Worm (Caenorhabditis elegans) whole organism, L1 larva: ENCODE measurements around the gene C05C9.2.

Source experiments
- C04F5.9 ChIP-seq: sonication (generic microtip); optimal IDR thresholded peaks from 2 replicates; lab custom pipeline; 2016; ENCODE audit warnings: missing genetic modification characterization, missing compliant biosample characterization
- C16A3.4 ChIP-seq: fragments of 150-350 bp; optimal IDR thresholded peaks from 2 replicates; lab custom pipeline; 2014; ENCODE audit warnings: missing biosample characterization, missing genetic modification characterization
- C34B4.2 ChIP-seq: sonication (generic microtip); optimal IDR thresholded peaks from 2 replicates; lab custom pipeline; 2017; ENCODE audit warnings: mild to moderate bottlenecking, missing genetic modification characterization, missing compliant biosample characterization
- Y116A8C.19 ChIP-seq: sonication (generic microtip); optimal IDR thresholded peaks from 2 replicates; lab custom pipeline; 2016; ENCODE audit warnings: missing compliant biosample characterization, missing genetic modification characterization, borderline replicate concordance
- alr-1 ChIP-seq: fragments of 200-800 bp; sonication (Bioruptor generic); optimal IDR thresholded peaks from 2 replicates; lab custom pipeline; 2018; ENCODE audit warnings: borderline replicate concordance, mild to moderate bottlenecking, missing genetic modification characterization, missing compliant biosample characterization
- ceh-63 ChIP-seq: fragments of 200-800 bp; sonication (Bioruptor generic); optimal IDR thresholded peaks from 2 replicates; lab custom pipeline; 2018; ENCODE audit warnings: mild to moderate bottlenecking, missing genetic modification characterization, missing compliant biosample characterization
- ceh-8 ChIP-seq: fragments of 200-800 bp; sonication (Bioruptor generic); optimal IDR thresholded peaks from 2 replicates; lab custom pipeline; 2018; ENCODE audit warnings: mild to moderate bottlenecking, missing genetic modification characterization, moderate library complexity, missing compliant biosample characterization
- ceh-82 ChIP-seq, 3 experiments: fragments of 150-350 bp in 1 of 3; sonication (generic microtip) in 2 of 3; optimal IDR thresholded peaks; 2 replicates each; lab custom pipeline; 2014 to 2017; ENCODE audit warnings: missing biosample characterization in 3 of 3, missing genetic modification characterization in 3 of 3
- ceh-88 ChIP-seq: fragments of 200-800 bp; sonication (Bioruptor generic); IDR thresholded peaks from 2 replicates; pipeline ENCODE4 v1.3.6; 2022; ENCODE audit warnings: missing genetic modification characterization, missing compliant biosample characterization
- ces-1 ChIP-seq: fragments of 150-350 bp; optimal IDR thresholded peaks from 2 replicates; lab custom pipeline; 2014; ENCODE audit warnings: missing biosample characterization, missing genetic modification reagents, missing genetic modification characterization
- dpl-1 ChIP-seq, 3 experiments: fragments of 150-350 bp in 2 of 3; sonication (generic microtip) in 1 of 3; optimal IDR thresholded peaks; 2 replicates each; lab custom pipeline; 2014 to 2017; ENCODE audit warnings: missing biosample characterization in 3 of 3, missing genetic modification characterization in 3 of 3, missing genetic modification reagents in 3 of 3
- dsc-1 ChIP-seq: sonication (generic microtip); optimal IDR thresholded peaks from 2 replicates; lab custom pipeline; 2016; ENCODE audit warnings: mild to moderate bottlenecking, missing genetic modification characterization, missing compliant biosample characterization
- egl-13 ChIP-seq: sonication (generic microtip); optimal IDR thresholded peaks from 2 replicates; lab custom pipeline; 2016; ENCODE audit warnings: missing genotype, missing genetic modification reagents, missing genetic modification characterization, missing compliant biosample characterization
- egl-27 ChIP-seq, 2 experiments: fragments of 150-350 bp in 1 of 2; sonication (generic microtip); optimal IDR thresholded peaks; 3 replicates each; lab custom pipeline; 2017 to 2018; ENCODE audit warnings: missing biosample characterization in 2 of 2, missing genetic modification characterization in 2 of 2, missing genetic modification reagents in 2 of 2
- elt-2 ChIP-seq: sonication (generic microtip); optimal IDR thresholded peaks from 2 replicates; lab custom pipeline; 2016; ENCODE audit warnings: missing genetic modification characterization, mild to moderate bottlenecking, inconsistent platforms, missing compliant biosample characterization, missing genetic modification reagents
- elt-3 ChIP-seq, 6 experiments: fragments of 150-350 bp in 1 of 6; sonication (generic microtip); optimal IDR thresholded peaks; 2 replicates each; lab custom pipeline; 2017 to 2018; ENCODE audit warnings: missing biosample characterization in 6 of 6, missing genetic modification characterization in 6 of 6, inconsistent platforms in 1 of 6
- fkh-10 ChIP-seq: sonication (generic microtip); optimal IDR thresholded peaks from 2 replicates; lab custom pipeline; 2017; ENCODE audit warnings: missing biosample characterization, missing genetic modification reagents, missing genetic modification characterization
- grh-1 ChIP-seq: fragments of 200-800 bp; sonication (Bioruptor generic); IDR thresholded peaks from 2 replicates; pipeline ENCODE4 v1.3.6; 2022; ENCODE audit warnings: missing genetic modification reagents, missing genetic modification characterization, missing compliant biosample characterization
- hlh-17 ChIP-seq: fragments of 200-800 bp; sonication (Bioruptor generic); optimal IDR thresholded peaks from 2 replicates; lab custom pipeline; 2018; ENCODE audit warnings: missing genetic modification characterization, mild to moderate bottlenecking, missing compliant biosample characterization, moderate library complexity, borderline replicate concordance
- lin-13 ChIP-seq: fragments of 150-350 bp; optimal IDR thresholded peaks from 2 replicates; lab custom pipeline; 2014; ENCODE audit warnings: missing biosample characterization, missing genetic modification reagents, missing genetic modification characterization
- lin-14 ChIP-seq: fragments of 200-800 bp; sonication (Bioruptor generic); optimal IDR thresholded peaks from 2 replicates; lab custom pipeline; 2018; ENCODE audit warnings: mild to moderate bottlenecking, missing genetic modification characterization, moderate library complexity, missing compliant biosample characterization
- lin-39 ChIP-seq: fragments of 150-350 bp; optimal IDR thresholded peaks from 2 replicates; lab custom pipeline; 2014; ENCODE audit warnings: missing biosample characterization, missing genetic modification reagents, missing genetic modification characterization
- lsy-2 ChIP-seq, 2 experiments: fragments of 150-350 bp; optimal IDR thresholded peaks; 2 replicates each; lab custom pipeline; 2014; ENCODE audit warnings: missing biosample characterization in 2 of 2, missing genetic modification characterization in 2 of 2
- mdl-1 ChIP-seq, 2 experiments: fragments of 150-350 bp; optimal IDR thresholded peaks; 2 replicates each; lab custom pipeline; 2014 to 2017; ENCODE audit warnings: missing biosample characterization in 2 of 2, missing genetic modification characterization in 2 of 2, inconsistent platforms in 1 of 2
- mef-2 ChIP-seq: fragments of 150-350 bp; optimal IDR thresholded peaks from 2 replicates; lab custom pipeline; 2014; ENCODE audit warnings: missing biosample characterization, missing genetic modification characterization
- mep-1 ChIP-seq: fragments of 150-350 bp; optimal IDR thresholded peaks from 2 replicates; lab custom pipeline; 2014; ENCODE audit warnings: missing biosample characterization, missing genetic modification characterization
- nhr-11 ChIP-seq: fragments of 150-350 bp; optimal IDR thresholded peaks from 2 replicates; lab custom pipeline; 2014; ENCODE audit warnings: missing biosample characterization, missing genetic modification characterization
- nhr-12 ChIP-seq: sonication (generic microtip); optimal IDR thresholded peaks from 2 replicates; lab custom pipeline; 2017; ENCODE audit warnings: missing biosample characterization, missing genetic modification characterization
- nhr-19 ChIP-seq: fragments of 200-800 bp; sonication (Bioruptor generic); conservative IDR thresholded peaks from 2 replicates; pipeline ENCODE4 v1.3.6; 2022; ENCODE audit warnings: missing genetic modification characterization, missing compliant biosample characterization
- nhr-20 ChIP-seq: sonication (generic microtip); optimal IDR thresholded peaks from 2 replicates; lab custom pipeline; 2016; ENCODE audit warnings: mild to moderate bottlenecking, missing genetic modification characterization, missing compliant biosample characterization
- nhr-28 ChIP-seq: fragments of 150-350 bp; optimal IDR thresholded peaks from 2 replicates; lab custom pipeline; 2014; ENCODE audit warnings: missing biosample characterization, missing genetic modification characterization
- nhr-71 ChIP-seq: sonication (generic microtip); optimal IDR thresholded peaks from 2 replicates; lab custom pipeline; 2016; ENCODE audit warnings: mild to moderate bottlenecking, missing genetic modification characterization, moderate library complexity, missing compliant biosample characterization
- nhr-76 ChIP-seq: sonication (generic microtip); optimal IDR thresholded peaks from 2 replicates; lab custom pipeline; 2017; ENCODE audit warnings: missing biosample characterization, missing genetic modification characterization
- nhr-77 ChIP-seq: fragments of 150-350 bp; optimal IDR thresholded peaks from 2 replicates; lab custom pipeline; 2014; ENCODE audit warnings: missing biosample characterization, missing genetic modification characterization
- nhr-84 ChIP-seq: sonication (generic microtip); optimal IDR thresholded peaks from 2 replicates; lab custom pipeline; 2017; ENCODE audit warnings: missing biosample characterization, missing genetic modification characterization
- nhr-85 ChIP-seq: sonication (generic microtip); peaks from one replicate; lab custom pipeline; 2016; ENCODE audit warnings: missing genetic modification characterization, inconsistent platforms, missing compliant biosample characterization
- pag-3 ChIP-seq: sonication (generic microtip); optimal IDR thresholded peaks from 2 replicates; lab custom pipeline; 2017; ENCODE audit warnings: missing genetic modification characterization, mild to moderate bottlenecking, missing compliant biosample characterization, antibody characterized with exemption, borderline replicate concordance; ENCODE audit not compliant: insufficient read depth
- rnt-1 ChIP-seq: sonication (generic microtip); optimal IDR thresholded peaks from 2 replicates; lab custom pipeline; 2016; ENCODE audit warnings: mild to moderate bottlenecking, missing genetic modification characterization, moderate library complexity, missing compliant biosample characterization
- skn-1 ChIP-seq: fragments of 150-350 bp; optimal IDR thresholded peaks from 2 replicates; lab custom pipeline; 2014; ENCODE audit warnings: missing biosample characterization, missing genetic modification characterization
- snu-23 ChIP-seq: sonication (generic microtip); optimal IDR thresholded peaks from 2 replicates; lab custom pipeline; 2016; ENCODE audit warnings: missing genetic modification characterization, missing compliant biosample characterization
- sox-4 ChIP-seq: sonication (generic microtip); optimal IDR thresholded peaks from 2 replicates; lab custom pipeline; 2016; ENCODE audit warnings: missing genetic modification characterization, missing compliant biosample characterization
- sup-37 ChIP-seq: fragments of 200-800 bp; sonication (Bioruptor generic); optimal IDR thresholded peaks from 2 replicates; lab custom pipeline; 2018; ENCODE audit warnings: mild to moderate bottlenecking, missing genetic modification characterization, missing compliant biosample characterization
- swsn-7 ChIP-seq: sonication (generic microtip); optimal IDR thresholded peaks from 2 replicates; lab custom pipeline; 2016; ENCODE audit warnings: missing genetic modification characterization, missing compliant biosample characterization
- tbx-2 ChIP-seq: sonication (generic microtip); optimal IDR thresholded peaks from 2 replicates; lab custom pipeline; 2016; ENCODE audit warnings: missing genetic modification characterization, missing compliant biosample characterization
- tlp-1 ChIP-seq: fragments of 150-350 bp; optimal IDR thresholded peaks from 2 replicates; lab custom pipeline; 2014; ENCODE audit warnings: missing biosample characterization, missing genetic modification characterization
- unc-130 ChIP-seq: fragments of 150-350 bp; optimal IDR thresholded peaks from 2 replicates; lab custom pipeline; 2017; ENCODE audit warnings: missing biosample characterization, missing genetic modification characterization, inconsistent platforms
- unc-30 ChIP-seq: sonication (generic microtip); optimal IDR thresholded peaks from 2 replicates; lab custom pipeline; 2017; ENCODE audit warnings: missing biosample characterization, missing genetic modification characterization
- unc-62 ChIP-seq: fragments of 150-350 bp; optimal IDR thresholded peaks from 2 replicates; lab custom pipeline; 2014; ENCODE audit warnings: missing biosample characterization, missing genetic modification reagents, missing genetic modification characterization
- vab-15 ChIP-seq: sonication (generic microtip); optimal IDR thresholded peaks from 2 replicates; lab custom pipeline; 2017; ENCODE audit warnings: missing genotype, mild to moderate bottlenecking, missing genetic modification characterization, missing compliant biosample characterization
- zag-1 ChIP-seq: fragments of 150-350 bp; optimal IDR thresholded peaks from 2 replicates; lab custom pipeline; 2014; ENCODE audit warnings: missing biosample characterization, missing genetic modification characterization
- zip-4 ChIP-seq: fragments of 200-800 bp; sonication (Bioruptor generic); optimal IDR thresholded peaks from 2 replicates; lab custom pipeline; 2018; ENCODE audit warnings: mild to moderate bottlenecking, missing genetic modification characterization, moderate library complexity, missing compliant biosample characterization
- ztf-4 ChIP-seq: fragments of 150-350 bp; optimal IDR thresholded peaks from 2 replicates; lab custom pipeline; 2014; ENCODE audit warnings: missing biosample characterization, missing genetic modification characterization

C05C9.2 gene

ce11 chrX:11206953-11207352 lies 54.1 kb downstream of the C05C9.2 start, which contains the start of gene hst-2 (continued):
- TF ChIP-seq alr-1 (tag; lab: Kevin White, UChicago) (no peak), C34B4.2 (tag; lab: Kevin White, UChicago) (no peak), nhr-77 (tag; lab: Kevin White, UChicago) (peak; percentile 88), snu-23 (GFP tag; lab: Kevin White, UChicago) (peak; percentile 96), dsc-1 (tag; lab: Kevin White, UChicago) (peak; percentile 95), ceh-63 (no peak), nhr-12 (no peak), nhr-20 (peak; percentile 97), mef-2 (tag; lab: Kevin White, UChicago) (peak; percentile 84), egl-27 (tag; optimal IDR thresholded peaks at IDR 0.05; lab: Kevin White, UChicago) (no peak), unc-130 (tag; lab: Kevin White, UChicago) (peak; percentile 96), sup-37 (GFP tag; lab: Kevin White, UChicago) (peak; percentile 86), sox-4 (tag; lab: Kevin White, UChicago) (peak; percentile 83), C16A3.4 (tag; lab: Kevin White, UChicago) (peak; percentile 90), unc-62 (GFP tag; lab: Kevin White, UChicago) (no peak), skn-1 (tag; lab: Kevin White, UChicago) (peak; percentile 70), mep-1 (tag; lab: Kevin White, UChicago) (peak; percentile 99), nhr-76 (tag; lab: Kevin White, UChicago) (no peak), pag-3 (peak; percentile 39), nhr-19 (GFP tag; lab: Robert Waterston, UW) (peak; percentile 94), lsy-2 (tag; optimal IDR thresholded peaks at IDR 0.05; lab: Kevin White, UChicago) (peak; percentile 91 to 93), ztf-4 (tag; lab: Kevin White, UChicago) (peak; percentile 67), elt-2 (tag; lab: Kevin White, UChicago) (peak; percentile 90), lin-39 (peak; percentile 97), lin-13 (GFP tag; lab: Kevin White, UChicago) (peak; percentile 81), nhr-71 (peak; percentile 97), nhr-28 (tag; lab: Kevin White, UChicago) (no peak), ceh-88 (GFP tag; lab: Robert Waterston, UW) (peak; percentile 80), grh-1 (GFP tag; lab: Robert Waterston, UW) (peak; percentile 94), swsn-7 (peak; percentile 94), tbx-2 (peak; percentile 97), egl-13 (tag; lab: Kevin White, UChicago) (peak; percentile 83), nhr-85 (tag; lab: Kevin White, UChicago) (peak; percentile 98), tlp-1 (no peak), C04F5.9 (peak; percentile 68), Y116A8C.19 (tag; lab: Kevin White, UChicago) (no peak), elt-3 (tag; optimal IDR thresholded peaks at IDR 0.05; lab: Kevin White, UChicago) (peak in 3 of 6 experiments; percentile 38 to 84 (median 84)), vab-15 (tag; lab: Kevin White, UChicago) (no peak), mdl-1 (tag; optimal IDR thresholded peaks at IDR 0.05; lab: Kevin White, UChicago) (peak in 1 of 2 experiments; percentile 85), unc-30 (tag; lab: Kevin White, UChicago) (no peak), nhr-84 (tag; lab: Kevin White, UChicago) (no peak), dpl-1 (GFP tag; optimal IDR thresholded peaks at IDR 0.05; lab: Kevin White, UChicago) (peak; percentile 73 to 82 (median 77)), ces-1 (GFP tag; lab: Kevin White, UChicago) (no peak), fkh-10 (GFP tag; lab: Kevin White, UChicago) (peak; percentile 68), ceh-82 (tag; optimal IDR thresholded peaks at IDR 0.05; lab: Kevin White, UChicago) (peak; percentile 82 to 88 (median 87)), nhr-11 (tag; lab: Kevin White, UChicago) (peak; percentile 89), lin-14 (peak; percentile 95), hlh-17 (GFP tag; lab: Kevin White, UChicago) (no peak), zip-4 (GFP tag; lab: Kevin White, UChicago) (peak; percentile 78), ceh-8 (GFP tag; lab: Kevin White, UChicago) (peak; percentile 85), zag-1 (tag; lab: Kevin White, UChicago) (no peak), rnt-1 (tag; lab: Kevin White, UChicago) (peak; percentile 95)
